Worm (Caenorhabditis elegans) whole organism, young adult: Measurements from ENCODE around the gene ZK809.9.
A peak's percentile ranks its signal among the peaks of the same experiment; 100 is the strongest.

Experiments
- B0261.1 ChIP-seq: sonication (generic microtip); optimal IDR thresholded peaks from 2 replicates; lab custom pipeline; 2016; ENCODE audit warnings: mild to moderate bottlenecking, missing genetic modification characterization, moderate library complexity, missing compliant biosample characterization
- D2030.7 ChIP-seq: fragments of 200-800 bp; sonication (Bioruptor generic); IDR thresholded peaks from 2 replicates; pipeline ENCODE4 v1.3.6; 2022; ENCODE audit warnings: missing genetic modification reagents, missing genetic modification characterization, missing compliant biosample characterization
- F23B12.7 ChIP-seq: sonication (generic microtip); optimal IDR thresholded peaks from 2 replicates; lab custom pipeline; 2017; ENCODE audit warnings: missing genetic modification characterization, mild to moderate bottlenecking, missing compliant biosample characterization, antibody characterized with exemption, moderate library complexity; ENCODE audit not compliant: insufficient read depth
- F33H1.4 ChIP-seq: fragments of 200-800 bp; sonication (Bioruptor generic); IDR thresholded peaks from 2 replicates; pipeline ENCODE4 v1.3.6; 2022; ENCODE audit warnings: missing genetic modification reagents, missing genetic modification characterization, missing compliant biosample characterization
- F57A8.1 ChIP-seq: fragments of 200-800 bp; sonication (Bioruptor generic); optimal IDR thresholded peaks from 2 replicates; lab custom pipeline; 2018; ENCODE audit warnings: mild to moderate bottlenecking, missing genetic modification characterization, moderate library complexity, missing compliant biosample characterization
- K11D2.4 ChIP-seq: fragments of 200-800 bp; sonication (Bioruptor generic); IDR thresholded peaks from 2 replicates; pipeline ENCODE4 v1.3.6; 2022; ENCODE audit warnings: missing genetic modification reagents, missing genetic modification characterization, missing compliant biosample characterization
- K12H6.12 ChIP-seq: fragments of 200-800 bp; sonication (Bioruptor generic); optimal IDR thresholded peaks from 2 replicates; lab custom pipeline; 2018; ENCODE audit warnings: mild to moderate bottlenecking, missing genetic modification characterization, missing compliant biosample characterization
- T26A5.8 ChIP-seq: sonication (generic microtip); optimal IDR thresholded peaks from 2 replicates; lab custom pipeline; 2016; ENCODE audit warnings: missing genetic modification characterization, missing compliant biosample characterization
- Y53G8AR.9 ChIP-seq: fragments of 200-800 bp; sonication (Bioruptor generic); conservative IDR thresholded peaks from 2 replicates; pipeline ENCODE4 v1.3.6; 2022; ENCODE audit warnings: missing genetic modification reagents, missing genetic modification characterization, missing compliant biosample characterization
- ZK185.1 ChIP-seq: sonication (generic microtip); optimal IDR thresholded peaks from 2 replicates; lab custom pipeline; 2016; ENCODE audit warnings: mild to moderate bottlenecking, missing genetic modification characterization, missing compliant biosample characterization; ENCODE audit not compliant: poor library complexity, severe bottlenecking
- akir-1 ChIP-seq: fragments of 200-800 bp; sonication (Bioruptor generic); optimal IDR thresholded peaks from 2 replicates; lab custom pipeline; 2018; ENCODE audit warnings: mild to moderate bottlenecking, missing genetic modification characterization, moderate library complexity, missing compliant biosample characterization
- attf-5 ChIP-seq: fragments of 200-800 bp; sonication (Bioruptor generic); optimal IDR thresholded peaks from 2 replicates; lab custom pipeline; 2018; ENCODE audit warnings: mild to moderate bottlenecking, missing genetic modification characterization, missing compliant biosample characterization
- cebp-1 ChIP-seq, 2 experiments: fragments of 200-800 bp in 1 of 2; sonication (Bioruptor generic) in 1 of 2; sonication (generic microtip) in 1 of 2; IDR thresholded peaks in 1 of 2; optimal IDR thresholded peaks in 1 of 2; 2 replicates each; pipeline versions ENCODE4 v1.3.6 to Lab custom; 2017 to 2022; ENCODE audit warnings: missing compliant biosample characterization in 2 of 2, missing genetic modification characterization in 2 of 2, mild to moderate bottlenecking in 1 of 2, missing genetic modification reagents in 1 of 2, moderate library complexity in 1 of 2
- cebp-2 ChIP-seq: fragments of 200-800 bp; sonication (Bioruptor generic); IDR thresholded peaks from 2 replicates; pipeline ENCODE4 v1.3.6; 2022; ENCODE audit warnings: missing genetic modification characterization, missing compliant biosample characterization
- ceh-100 ChIP-seq: fragments of 200-800 bp; sonication (Bioruptor generic); IDR thresholded peaks from 2 replicates; pipeline ENCODE4 v1.3.6; 2022; ENCODE audit warnings: missing genetic modification reagents, missing genetic modification characterization, missing compliant biosample characterization
- ceh-27 ChIP-seq: fragments of 200-800 bp; sonication (Bioruptor generic); optimal IDR thresholded peaks from 2 replicates; lab custom pipeline; 2018; ENCODE audit warnings: mild to moderate bottlenecking, missing genetic modification characterization, moderate library complexity, missing compliant biosample characterization
- ceh-40 ChIP-seq: fragments of 200-800 bp; sonication (Bioruptor generic); IDR thresholded peaks from 2 replicates; pipeline ENCODE4 v1.3.6; 2022; ENCODE audit warnings: missing genetic modification characterization, missing compliant biosample characterization
- ceh-58 ChIP-seq: fragments of 200-800 bp; sonication (Bioruptor generic); IDR thresholded peaks from 2 replicates; pipeline ENCODE4 v1.3.6; 2022; ENCODE audit warnings: missing genetic modification characterization, missing compliant biosample characterization
- dox-1 ChIP-seq: fragments of 200-800 bp; sonication (Bioruptor generic); IDR thresholded peaks from 2 replicates; pipeline ENCODE4 v1.3.6; 2022; ENCODE audit warnings: missing genetic modification reagents, missing genetic modification characterization, missing compliant biosample characterization
- efl-1 ChIP-seq: fragments of 150-350 bp; optimal IDR thresholded peaks from 2 replicates; lab custom pipeline; 2014; ENCODE audit warnings: missing biosample characterization, missing genetic modification reagents, missing genetic modification characterization
- egl-18 ChIP-seq: fragments of 200-800 bp; sonication (Bioruptor generic); IDR thresholded peaks from 2 replicates; pipeline ENCODE4 v1.3.6; 2022; ENCODE audit warnings: missing genetic modification reagents, missing genetic modification characterization, missing compliant biosample characterization
- fkh-3 ChIP-seq: sonication (generic microtip); optimal IDR thresholded peaks from 2 replicates; lab custom pipeline; 2016; ENCODE audit warnings: mild to moderate bottlenecking, missing genetic modification characterization, missing compliant biosample characterization
- hmg-1.2 ChIP-seq: fragments of 200-800 bp; sonication (Bioruptor generic); IDR thresholded peaks from 2 replicates; pipeline ENCODE4 v1.3.6; 2022; ENCODE audit warnings: missing genetic modification reagents, missing genetic modification characterization, missing compliant biosample characterization
- hmg-20 ChIP-seq: fragments of 200-800 bp; sonication (Bioruptor generic); IDR thresholded peaks from 2 replicates; pipeline ENCODE4 v1.3.6; 2022; ENCODE audit warnings: missing genetic modification reagents, missing genetic modification characterization, missing compliant biosample characterization
- lag-1 ChIP-seq: fragments of 200-800 bp; sonication (Bioruptor generic); IDR thresholded peaks from 2 replicates; pipeline ENCODE4 v1.3.6; 2022; ENCODE audit warnings: missing genetic modification reagents, missing genetic modification characterization, missing compliant biosample characterization
- let-526 ChIP-seq: fragments of 200-800 bp; sonication (Bioruptor generic); IDR thresholded peaks from 2 replicates; pipeline ENCODE4 v1.3.6; 2022; ENCODE audit warnings: missing genetic modification reagents, missing genetic modification characterization, missing compliant biosample characterization
- let-607 ChIP-seq, 2 experiments: fragments of 200-800 bp in 1 of 2; sonication (Bioruptor generic) in 1 of 2; sonication (generic microtip) in 1 of 2; optimal IDR thresholded peaks; 2 replicates each; lab custom pipeline; 2016 to 2018; ENCODE audit warnings: mild to moderate bottlenecking in 2 of 2, missing compliant biosample characterization in 2 of 2, missing genetic modification characterization in 2 of 2, moderate library complexity in 2 of 2, missing genotype in 1 of 2
- lin-35 ChIP-seq, 3 experiments: fragments of 150-350 bp in 2 of 3; sonication (generic microtip) in 1 of 3; optimal IDR thresholded peaks; 2 replicates each; lab custom pipeline; 2014 to 2018; ENCODE audit warnings: missing biosample characterization in 3 of 3, missing genetic modification characterization in 3 of 3, missing genetic modification reagents in 3 of 3
- lin-40 ChIP-seq: sonication (generic microtip); optimal IDR thresholded peaks from 2 replicates; lab custom pipeline; 2016; ENCODE audit warnings: missing genetic modification characterization, mild to moderate bottlenecking, missing compliant biosample characterization, missing genotype, missing genetic modification reagents
- lin-54 ChIP-seq: fragments of 200-800 bp; sonication (Bioruptor generic); optimal IDR thresholded peaks from 2 replicates; lab custom pipeline; 2018; ENCODE audit warnings: mild to moderate bottlenecking, missing genetic modification characterization, missing compliant biosample characterization
- lsl-1 ChIP-seq: fragments of 200-800 bp; sonication (Bioruptor generic); optimal IDR thresholded peaks from 2 replicates; lab custom pipeline; 2018; ENCODE audit warnings: mild to moderate bottlenecking, missing genetic modification characterization, moderate library complexity, missing compliant biosample characterization
- madf-10 ChIP-seq: sonication (generic microtip); optimal IDR thresholded peaks from 2 replicates; lab custom pipeline; 2016; ENCODE audit warnings: mild to moderate bottlenecking, missing genetic modification characterization, missing compliant biosample characterization
- madf-6 ChIP-seq: fragments of 200-800 bp; sonication (Bioruptor generic); IDR thresholded peaks from 2 replicates; pipeline ENCODE4 v1.3.6; 2022; ENCODE audit warnings: missing genetic modification reagents, missing genetic modification characterization, missing compliant biosample characterization
- mcd-1 ChIP-seq: fragments of 200-800 bp; sonication (Bioruptor generic); IDR thresholded peaks from 2 replicates; pipeline ENCODE4 v1.3.6; 2022; ENCODE audit warnings: missing genetic modification reagents, missing genetic modification characterization, missing compliant biosample characterization
- nfyb-1 ChIP-seq: fragments of 200-800 bp; sonication (Bioruptor generic); IDR thresholded peaks from 2 replicates; pipeline ENCODE4 v1.3.6; 2022; ENCODE audit warnings: missing genetic modification reagents, missing genetic modification characterization, missing compliant biosample characterization
- nhr-80 ChIP-seq: sonication (generic microtip); optimal IDR thresholded peaks from 2 replicates; lab custom pipeline; 2016; ENCODE audit warnings: missing genetic modification characterization, missing compliant biosample characterization
- pbrm-1 ChIP-seq: fragments of 200-800 bp; sonication (Bioruptor generic); IDR thresholded peaks from 2 replicates; pipeline ENCODE4 v1.3.6; 2022; ENCODE audit warnings: missing genetic modification reagents, missing genetic modification characterization, missing compliant biosample characterization
- rcor-1 ChIP-seq: fragments of 200-800 bp; sonication (Bioruptor generic); IDR thresholded peaks from 2 replicates; pipeline ENCODE4 v1.3.6; 2022; ENCODE audit warnings: missing genetic modification reagents, missing genetic modification characterization, missing compliant biosample characterization
- repo-1 ChIP-seq: sonication (generic microtip); optimal IDR thresholded peaks from 2 replicates; lab custom pipeline; 2017; ENCODE audit warnings: mild to moderate bottlenecking, missing genetic modification characterization, missing compliant biosample characterization
- snpc-4 ChIP-seq, 5 experiments: fragments of 150-350 bp in 1 of 5; sonication (generic microtip) in 4 of 5; optimal IDR thresholded peaks; 2 replicates each; lab custom pipeline; 2014 to 2018; ENCODE audit warnings: missing genetic modification characterization in 5 of 5, missing biosample characterization in 3 of 5, antibody characterized with exemption in 2 of 5, mild to moderate bottlenecking in 2 of 5, missing compliant biosample characterization in 2 of 5, missing genotype in 2 of 5, moderate library complexity in 2 of 5, missing genetic modification reagents in 1 of 5
- tbp1 ChIP-seq: fragments of 200-800 bp; sonication (Bioruptor generic); optimal IDR thresholded peaks from 2 replicates; lab custom pipeline; 2018; ENCODE audit warnings: mild to moderate bottlenecking, missing genetic modification characterization, missing compliant biosample characterization
- unc-130 ChIP-seq: sonication (generic microtip); optimal IDR thresholded peaks from 2 replicates; lab custom pipeline; 2016; ENCODE audit warnings: missing genetic modification reagents, missing genetic modification characterization, missing compliant biosample characterization

Gene ZK809.9

ce11 chrIV:11631750-11632149 is 33.4 kb upstream of the ZK809.9 start, which contains the start of gene F58B3.4:
TSS of gene F58B3.4 (minus strand) at chrIV:11631850.
- no peak for TF ChIP-seq akir-1 (GFP tag; lab: Kevin White, UChicago)
- TF ChIP-seq cebp-2 (GFP tag; lab: Robert Waterston, UW): no peak
- TF ChIP-seq T26A5.8 (tag; lab: Kevin White, UChicago): no peak
- TF ChIP-seq madf-6 (GFP tag; lab: Robert Waterston, UW): peak; percentile 50

DNA sequence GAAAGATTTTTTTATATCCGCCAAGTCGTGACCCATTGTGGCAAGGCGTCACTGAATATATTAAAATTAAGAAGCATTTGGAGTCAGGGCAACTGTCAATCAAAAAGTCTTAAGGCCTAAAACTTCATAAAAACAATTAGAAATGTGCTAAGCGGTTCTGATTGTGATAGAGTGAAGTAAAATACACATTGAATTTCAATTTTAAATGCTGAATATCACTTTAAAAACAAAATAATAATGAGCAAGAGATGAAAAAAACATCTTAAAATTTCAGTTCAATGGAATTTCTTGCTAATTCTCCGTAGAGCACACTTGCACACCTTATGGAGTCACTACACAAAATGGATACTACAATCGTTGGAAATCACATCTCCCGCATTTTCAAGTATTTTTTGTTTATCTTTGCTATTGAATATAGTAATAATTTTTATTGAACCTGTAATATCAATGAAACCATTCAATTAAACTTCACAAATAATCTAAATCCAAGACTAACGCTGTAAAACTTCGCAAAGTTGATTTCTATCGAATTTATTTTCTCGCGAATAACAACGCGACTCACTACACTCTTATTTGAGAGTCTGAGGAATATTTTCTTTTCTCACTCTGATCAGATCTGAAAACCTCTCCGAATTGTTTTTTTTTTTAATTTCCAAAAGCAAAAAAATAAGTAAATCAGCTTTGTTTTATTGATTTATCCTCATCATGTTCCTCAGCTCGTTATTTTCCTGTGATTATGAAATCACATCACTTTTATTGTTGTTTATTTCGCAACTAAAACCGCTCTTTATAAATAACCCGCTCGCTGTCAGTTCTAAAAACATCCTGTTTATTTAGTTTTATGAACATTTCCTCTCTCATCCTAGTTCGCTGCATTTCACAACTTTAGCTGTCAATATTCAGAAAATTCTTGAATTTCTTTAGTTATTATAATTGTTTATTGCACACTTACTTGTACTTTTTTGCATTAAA is 29.4 kb upstream of the ZK809.9 start, which contains the start of gene mars-1:
TSS of gene mars-1 (minus strand) at position 51 of the 972 bp plus-strand sequence.
- TF ChIP-seq Y53G8AR.9 (GFP tag; lab: Robert Waterston, UW): no peak
- TF ChIP-seq F57A8.1 (GFP tag; lab: Kevin White, UChicago): no peak
- peak in 1 of 2 experiments; percentile 28 for TF ChIP-seq let-607 (tag; optimal IDR thresholded peaks at IDR 0.05; lab: Kevin White, UChicago)
- TF ChIP-seq ceh-40 (GFP tag; lab: Robert Waterston, UW): no peak
- no peak for TF ChIP-seq let-526
- peak; percentile 95 for TF ChIP-seq ceh-100 (GFP tag; lab: Robert Waterston, UW)
- no peak for TF ChIP-seq repo-1
- peak; percentile 8 for TF ChIP-seq ceh-27 (GFP tag; lab: Kevin White, UChicago)
- no peak for TF ChIP-seq snpc-4 (GFP tag; optimal IDR thresholded peaks at IDR 0.05; lab: Kevin White, UChicago)
- peak in 2 of 4 experiments; percentile 12 to 41 for TF ChIP-seq snpc-4 (tag; optimal IDR thresholded peaks at IDR 0.05; lab: Kevin White, UChicago)
- TF ChIP-seq rcor-1: peak; percentile 22; the same call in 1 of the 2 replicates
- TF ChIP-seq ceh-58 (GFP tag; lab: Robert Waterston, UW): no peak
- TF ChIP-seq tbp1 (GFP tag; lab: Kevin White, UChicago): peak; percentile 43
- peak; percentile 88 for TF ChIP-seq mcd-1
- 0 out of 2 replicates have a peak, but pooled peaks have one; percentile 42 for TF ChIP-seq nfyb-1
- no peak for TF ChIP-seq ZK185.1 (tag; lab: Kevin White, UChicago)
- no peak for TF ChIP-seq B0261.1 (tag; lab: Kevin White, UChicago)
- TF ChIP-seq K12H6.12 (tag; lab: Kevin White, UChicago): peak; percentile 57
- 0 out of 2 replicates have a peak, but pooled peaks have one; percentile 24 for TF ChIP-seq pbrm-1 (GFP tag; lab: Robert Waterston, UW)
- peak; percentile 31; the same call in 1 of the 2 replicates for TF ChIP-seq hmg-1.2 (GFP tag; lab: Robert Waterston, UW)
- no peak for TF ChIP-seq fkh-3 (tag; lab: Kevin White, UChicago)
- 0 out of 2 replicates have a peak, but pooled peaks have one; percentile 19 for TF ChIP-seq D2030.7
- TF ChIP-seq cebp-1 (GFP tag; IDR thresholded peaks at IDR 0.05; lab: Robert Waterston, UW): peak; percentile 48; the same call in 1 of the 2 replicates
- peak; percentile 94 for TF ChIP-seq cebp-1 (tag; optimal IDR thresholded peaks at IDR 0.05; lab: Kevin White, UChicago)
- peak; percentile 1 for TF ChIP-seq madf-10 (tag; lab: Kevin White, UChicago)
- TF ChIP-seq nhr-80 (tag; lab: Kevin White, UChicago): peak; percentile 44
- peak; percentile 43 for TF ChIP-seq lsl-1
- TF ChIP-seq lin-54 (GFP tag; lab: Kevin White, UChicago): peak; percentile 41
- 0 out of 2 replicates have a peak, but pooled peaks have one; percentile 31 for TF ChIP-seq K11D2.4
- no peak for TF ChIP-seq lag-1 (GFP tag; lab: Robert Waterston, UW)
- TF ChIP-seq efl-1: peak; percentile 3
- peak; percentile 54 for TF ChIP-seq attf-5 (GFP tag; lab: Kevin White, UChicago)
- TF ChIP-seq F33H1.4 (GFP tag; lab: Robert Waterston, UW): 0 out of 2 replicates have a peak, but pooled peaks have one; percentile 17
- TF ChIP-seq dox-1: peak; percentile 36; the same call in 1 of the 2 replicates
- TF ChIP-seq unc-130: peak; percentile 49
- TF ChIP-seq lin-35 (GFP tag; optimal IDR thresholded peaks at IDR 0.05; lab: Kevin White, UChicago): peak in 1 of 3 experiments; percentile 23
- TF ChIP-seq F23B12.7 (tag; lab: Kevin White, UChicago): no peak
- no peak for TF ChIP-seq egl-18 (GFP tag; lab: Robert Waterston, UW)
- no peak for TF ChIP-seq hmg-20 (GFP tag; lab: Robert Waterston, UW)
- TF ChIP-seq lin-40 (tag; lab: Kevin White, UChicago): peak; percentile 18
